Fruit fly (Drosophila melanogaster): ENCODE results near the gene Sfp24Bd.

DNA sequence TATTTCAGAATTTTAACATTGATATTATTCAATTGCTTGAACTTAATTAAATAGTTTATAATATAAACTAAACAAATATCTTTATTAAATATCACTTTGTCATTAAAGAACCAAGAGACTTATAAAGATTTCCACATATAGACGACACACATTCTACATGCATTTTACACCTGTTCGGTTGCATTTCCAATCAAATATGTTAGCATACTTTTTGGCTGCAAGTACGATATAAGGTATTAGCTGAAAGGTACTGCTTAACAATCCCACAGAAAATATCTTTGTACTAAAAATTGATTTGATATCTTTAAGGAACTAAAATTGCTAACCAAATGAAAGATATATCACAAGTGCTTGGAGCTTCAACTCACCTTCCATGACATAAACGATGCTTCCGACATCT is 35.1 kb downstream of the Sfp24Bd start:
- TF ChIP-seq GATAe (GFP tag; conservative IDR thresholded peaks at IDR 0.05) (no peak), CG8359 (GFP tag; optimal IDR thresholded peaks at IDR 0.05; ENCODE audit: borderline replicate concordance) (no peak), Doc2 (GFP tag; IDR thresholded peaks at IDR 0.05) (no peak), sd (tag; optimal IDR thresholded peaks at IDR 0.05) (no peak), CG17186 (GFP tag; optimal IDR thresholded peaks at IDR 0.05) (no peak)
